Fruit fly (Drosophila melanogaster) whole organism, wandering third instar larva: Measurements from ENCODE around the gene mRNA-cap.
A peak's percentile ranks its signal among the peaks of the same experiment; 100 is the strongest.

Experiments
- Abd-B ChIP-seq: fragments of >200 bp; optimal IDR thresholded peaks from 2 replicates; lab custom pipeline; 2017; ENCODE audit warnings: missing biosample characterization, missing genetic modification characterization
- CG32264 ChIP-seq: fragments of 200-800 bp; sonication (Bioruptor generic); optimal IDR thresholded peaks from 2 replicates; lab custom pipeline; 2016; ENCODE audit warnings: missing biosample characterization, missing genetic modification characterization
- CG9705 ChIP-seq: fragments of 200-800 bp; sonication (Bioruptor generic); optimal IDR thresholded peaks from 2 replicates; lab custom pipeline; 2018; ENCODE audit warnings: missing biosample characterization, mild to moderate bottlenecking, missing genetic modification characterization
- CrebA ChIP-seq: fragments of 200-800 bp; sonication (Bioruptor generic); optimal IDR thresholded peaks from 2 replicates; lab custom pipeline; 2016; ENCODE audit warnings: missing biosample characterization, mild to moderate bottlenecking, missing genetic modification characterization, borderline replicate concordance
- Dfd ChIP-seq: fragments of >200 bp; optimal IDR thresholded peaks from 2 replicates; lab custom pipeline; 2017; ENCODE audit warnings: missing biosample characterization, missing genetic modification characterization
- Dif ChIP-seq: fragments of 200-275, 200-300 bp; sonication (Bioruptor generic); optimal IDR thresholded peaks from 2 replicates; lab custom pipeline; 2018; ENCODE audit warnings: missing biosample characterization, missing genetic modification characterization; ENCODE audit not compliant: partially characterized antibody
- GATAd ChIP-seq: sonication (Bioruptor generic); optimal IDR thresholded peaks from 2 replicates; lab custom pipeline; 2016; ENCODE audit warnings: missing biosample characterization, missing genetic modification characterization
- HLH106 ChIP-seq: fragments of 200-800 bp; optimal IDR thresholded peaks from 3 replicates; lab custom pipeline; 2019; ENCODE audit warnings: missing biosample characterization, mild to moderate bottlenecking, missing genetic modification characterization, moderate library complexity
- Hnf4 ChIP-seq: fragments of 200-800 bp; sonication (Bioruptor generic); optimal IDR thresholded peaks from 2 replicates; lab custom pipeline; 2016; ENCODE audit warnings: missing biosample characterization, mild to moderate bottlenecking, missing genetic modification characterization
- Hr78 ChIP-seq: fragments of >200 bp; optimal IDR thresholded peaks from 2 replicates; lab custom pipeline; 2017; ENCODE audit warnings: missing biosample characterization, missing genetic modification characterization
- Hr83 ChIP-seq: fragments of 200-300 bp; sonication (Bioruptor generic); optimal IDR thresholded peaks from 2 replicates; lab custom pipeline; 2016; ENCODE audit warnings: missing biosample characterization, mild to moderate bottlenecking, missing genetic modification characterization, moderate library complexity; ENCODE audit not compliant: poor library complexity, severe bottlenecking
- Jra ChIP-seq: sonication (Bioruptor generic); optimal IDR thresholded peaks from 2 replicates; lab custom pipeline; 2016; ENCODE audit warnings: missing biosample characterization, missing genetic modification characterization
- Mio ChIP-seq: sonication (Bioruptor generic); optimal IDR thresholded peaks from 2 replicates; lab custom pipeline; 2016; ENCODE audit warnings: missing biosample characterization, missing genetic modification characterization
- Myc ChIP-seq: fragments of >200 bp; optimal IDR thresholded peaks from 2 replicates; lab custom pipeline; 2017
- N ChIP-seq: fragments of >200 bp; optimal IDR thresholded peaks from 2 replicates; lab custom pipeline; 2018; ENCODE audit warnings: missing biosample characterization, missing external identifiers, missing genetic modification characterization
- OdsH ChIP-seq: fragments of 200-800 bp; sonication (Bioruptor generic); optimal IDR thresholded peaks from 2 replicates; lab custom pipeline; 2016; ENCODE audit warnings: missing biosample characterization, mild to moderate bottlenecking, missing genetic modification characterization
- Rel ChIP-seq, 2 experiments: fragments of 200-800 bp; sonication (Bioruptor generic) in 1 of 2; optimal IDR thresholded peaks; 2 replicates in 1 of 2; 3 replicates in 1 of 2; lab custom pipeline; 2016 to 2019; ENCODE audit warnings: mild to moderate bottlenecking in 2 of 2, missing biosample characterization in 2 of 2, missing genetic modification characterization in 2 of 2, moderate library complexity in 1 of 2
- Sp1 ChIP-seq: fragments of 200-800 bp; sonication (Bioruptor generic); optimal IDR thresholded peaks from 3 replicates; lab custom pipeline; 2019; ENCODE audit warnings: missing biosample characterization, mild to moderate bottlenecking, missing genetic modification characterization, moderate library complexity
- Vsx2 ChIP-seq: fragments of 200-300, 225-300 bp; sonication (Bioruptor generic); optimal IDR thresholded peaks from 2 replicates; lab custom pipeline; 2018; ENCODE audit warnings: missing biosample characterization, missing genetic modification characterization; ENCODE audit not compliant: partially characterized antibody
- br ChIP-seq: fragments of 200-800 bp; sonication (Bioruptor generic); optimal IDR thresholded peaks from 2 replicates; lab custom pipeline; 2016; ENCODE audit warnings: missing biosample characterization, missing genetic modification characterization
- brk ChIP-seq: fragments of 200-800 bp; sonication (Bioruptor generic); optimal IDR thresholded peaks from 2 replicates; lab custom pipeline; 2016; ENCODE audit warnings: missing biosample characterization, mild to moderate bottlenecking, missing genetic modification characterization
- dl ChIP-seq, 2 experiments: fragments of 175-275, 200-275 bp in 1 of 2; fragments of 200-275 bp in 1 of 2; sonication (Bioruptor generic); optimal IDR thresholded peaks; lab custom pipeline; 2018; ENCODE audit warnings: mild to moderate bottlenecking in 2 of 2, missing biosample characterization in 2 of 2, missing genetic modification characterization in 2 of 2, moderate library complexity in 2 of 2; ENCODE audit not compliant: partially characterized antibody in 2 of 2, insufficient read depth in 1 of 2
- dmrt93B ChIP-seq: fragments of 200-800 bp; sonication (Bioruptor generic); optimal IDR thresholded peaks from 2 replicates; lab custom pipeline; 2018; ENCODE audit warnings: missing biosample characterization, mild to moderate bottlenecking, missing genetic modification characterization
- dsf ChIP-seq: sonication (Bioruptor generic); optimal IDR thresholded peaks from 2 replicates; lab custom pipeline; 2016; ENCODE audit warnings: missing biosample characterization, missing genetic modification characterization, borderline replicate concordance
- ey ChIP-seq: fragments of 200-800 bp; sonication (Bioruptor generic); optimal IDR thresholded peaks from 2 replicates; lab custom pipeline; 2016; ENCODE audit warnings: missing biosample characterization, missing genetic modification characterization
- foxo ChIP-seq, 2 experiments: fragments of 200-800 bp; sonication (Bioruptor generic); optimal IDR thresholded peaks; 2 replicates in 1 of 2; 3 replicates in 1 of 2; lab custom pipeline; 2016 to 2017; ENCODE audit warnings: missing biosample characterization in 2 of 2, missing genetic modification characterization in 2 of 2
- fru ChIP-seq: fragments of 200-800 bp; sonication (Bioruptor generic); optimal IDR thresholded peaks from 3 replicates; lab custom pipeline; 2016; ENCODE audit warnings: missing biosample characterization, mild to moderate bottlenecking, missing genetic modification characterization
- h ChIP-seq: fragments of 200-800 bp; sonication (Bioruptor generic); optimal IDR thresholded peaks from 3 replicates; lab custom pipeline; 2016; ENCODE audit warnings: missing biosample characterization, mild to moderate bottlenecking, missing genetic modification characterization
- jim ChIP-seq: fragments of 175-275, 200-325 bp; sonication (Bioruptor generic); optimal IDR thresholded peaks from 2 replicates; lab custom pipeline; 2016; ENCODE audit warnings: missing biosample characterization, mild to moderate bottlenecking, missing genetic modification characterization
- lola ChIP-seq: fragments of >200 bp; optimal IDR thresholded peaks from 2 replicates; lab custom pipeline; 2017; ENCODE audit warnings: missing biosample characterization, missing genetic modification characterization
- pan ChIP-seq: fragments of >200 bp; optimal IDR thresholded peaks from 2 replicates; lab custom pipeline; 2017
- rgr ChIP-seq: fragments of 200-800 bp; sonication (Bioruptor generic); optimal IDR thresholded peaks from 3 replicates; lab custom pipeline; 2016; ENCODE audit warnings: missing biosample characterization, mild to moderate bottlenecking, missing genetic modification characterization
- sage ChIP-seq: fragments of 200-800 bp; sonication (Bioruptor generic); optimal IDR thresholded peaks from 2 replicates; lab custom pipeline; 2016; ENCODE audit warnings: missing biosample characterization, mild to moderate bottlenecking, missing genetic modification characterization
- sv ChIP-seq: fragments of 200-800 bp; sonication (Bioruptor generic); optimal IDR thresholded peaks from 3 replicates; lab custom pipeline; 2016; ENCODE audit warnings: missing biosample characterization, missing genetic modification characterization
- tai ChIP-seq: sonication (Bioruptor generic); optimal IDR thresholded peaks from 2 replicates; lab custom pipeline; 2016; ENCODE audit warnings: missing biosample characterization, missing genetic modification characterization
- usp ChIP-seq: fragments of >200 bp; optimal IDR thresholded peaks from 2 replicates; lab custom pipeline; 2017; ENCODE audit warnings: missing biosample characterization, missing genetic modification characterization
- woc ChIP-seq: sonication (Bioruptor generic); optimal IDR thresholded peaks from 2 replicates; lab custom pipeline; 2016; ENCODE audit warnings: missing biosample characterization, mild to moderate bottlenecking, missing genetic modification characterization

mRNA-cap gene

DNA sequence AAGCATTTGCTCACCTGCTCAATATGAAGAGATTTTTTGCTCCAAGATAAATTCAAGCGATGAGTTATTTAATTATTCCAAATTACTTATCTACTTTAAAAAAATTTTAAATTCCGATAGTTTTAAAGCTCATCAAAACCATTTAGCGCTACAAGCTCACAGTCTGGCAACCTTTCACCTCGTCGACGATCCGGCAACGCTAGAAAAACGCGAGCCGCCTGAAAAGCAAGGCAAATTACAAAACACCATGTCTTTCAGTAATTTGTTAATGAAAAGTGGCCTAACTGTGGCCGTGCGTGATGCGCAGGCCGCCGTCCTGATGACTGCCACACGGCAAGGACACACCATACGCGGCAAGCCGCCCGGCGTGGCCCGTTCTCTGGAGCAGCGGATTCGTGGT, 16.5 kb downstream of the mRNA-cap start, which contains the start of gene mRpL38:
Gene mRpL38 (plus strand): TSS at position 197 of the 400 bp plus-strand sequence.
- TF ChIP-seq HLH106 (no peak), Hnf4 (GFP tag; lab: Kevin White, UChicago) (no peak), Rel (GFP tag; optimal IDR thresholded peaks at IDR 0.05; lab: Kevin White, UChicago) (no peak), Rel (tag; optimal IDR thresholded peaks at IDR 0.05; lab: Kevin White, UChicago) (no peak), dl (GFP tag; optimal IDR thresholded peaks at IDR 0.05; lab: Kevin White, UChicago; ENCODE audit: insufficient read depth in 1 of 2, partially characterized antibody in 2 of 2) (no peak), Jra (no peak), fru (GFP tag; lab: Kevin White, UChicago) (no peak), Dif (GFP tag; lab: Kevin White, UChicago) (no peak), CG9705 (GFP tag; lab: Kevin White, UChicago) (no peak), lola (GFP tag; lab: Kevin White, UChicago) (no peak), dsf (GFP tag; lab: Kevin White, UChicago) (no peak), GATAd (GFP tag; lab: Kevin White, UChicago) (no peak), Vsx2 (GFP tag; lab: Kevin White, UChicago) (no peak), br (GFP tag; lab: Kevin White, UChicago) (no peak), usp (GFP tag; lab: Kevin White, UChicago) (no peak), Abd-B (GFP tag; lab: Kevin White, UChicago) (no peak), ey (GFP tag; lab: Kevin White, UChicago) (no peak)

dm6 chrX:14225665-14226064, 17.0 kb downstream of the mRNA-cap start, which contains the start of gene CG11674:
TSS of gene CG11674 (minus strand) at chrX:14225879.
- no peak for TF ChIP-seq Sp1
- TF ChIP-seq, all 38 proteins: peak for 0

- TF ChIP-seq sv (GFP tag; lab: Kevin White, UChicago) (no peak), br (GFP tag; lab: Kevin White, UChicago) (no peak), tai (GFP tag; lab: Kevin White, UChicago) (no peak), jim (GFP tag; lab: Kevin White, UChicago) (no peak), Mio (GFP tag; lab: Kevin White, UChicago) (no peak), woc (GFP tag; lab: Kevin White, UChicago) (no peak), CG9705 (GFP tag; lab: Kevin White, UChicago) (no peak), Dfd (GFP tag; lab: Kevin White, UChicago) (no peak), Myc (lab: Kevin White, UChicago) (no peak), HLH106 (no peak), OdsH (GFP tag; lab: Kevin White, UChicago) (no peak)
These were observed 20.6 kb downstream of the mRNA-cap start for dm6 chrX:14221995-14222394.

- no peak for TF ChIP-seq brk
- TF ChIP-seq Jra, result no peak
- no peak for TF ChIP-seq Hnf4 (GFP tag; lab: Kevin White, UChicago)
- TF ChIP-seq Hr83, result no peak
- no peak for TF ChIP-seq CG32264 (GFP tag; lab: Kevin White, UChicago)
- TF ChIP-seq GATAd (GFP tag; lab: Kevin White, UChicago), result no peak
- no peak for TF ChIP-seq Dfd (GFP tag; lab: Kevin White, UChicago)
- no peak for TF ChIP-seq br (GFP tag; lab: Kevin White, UChicago)
- TF ChIP-seq sage, result no peak
- TF ChIP-seq dsf (GFP tag; lab: Kevin White, UChicago), result no peak
These were observed 21.4 kb downstream of the mRNA-cap start for dm6 chrX:14221182-14221581.

DNA sequence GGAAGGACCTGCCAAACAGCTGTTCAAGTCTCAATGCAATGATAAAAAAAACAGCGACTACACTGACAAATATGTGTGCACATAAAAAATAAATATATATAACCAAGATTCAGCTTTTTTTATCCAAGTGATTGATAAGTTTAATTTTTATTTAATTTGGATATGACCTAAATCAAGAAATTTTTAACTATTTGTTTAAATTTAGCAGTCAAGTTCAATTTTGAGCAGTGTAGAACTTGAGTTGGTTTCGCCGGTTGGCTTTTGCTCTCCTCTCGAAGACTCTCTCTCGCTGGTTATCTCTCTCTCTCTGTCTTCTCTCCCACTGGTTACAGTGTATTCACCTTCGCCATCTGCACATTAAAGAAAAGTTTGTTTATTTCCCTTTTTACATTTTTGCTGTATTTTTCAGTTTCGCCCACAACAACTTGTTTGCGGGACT, 24.6 kb downstream of the mRNA-cap start:
- TF ChIP-seq CG9705 (GFP tag; lab: Kevin White, UChicago) (peak; percentile 92), OdsH (GFP tag; lab: Kevin White, UChicago) (peak; percentile 97), pan (lab: Kevin White, UChicago) (no peak), dl (GFP tag; optimal IDR thresholded peaks at IDR 0.05; lab: Kevin White, UChicago; ENCODE audit: insufficient read depth in 1 of 2, partially characterized antibody in 2 of 2) (no peak), br (GFP tag; lab: Kevin White, UChicago) (peak; percentile 94), ey (GFP tag; lab: Kevin White, UChicago) (peak; percentile 93), CG32264 (GFP tag; lab: Kevin White, UChicago) (peak; percentile 79), dmrt93B (GFP tag; lab: Kevin White, UChicago) (peak; percentile 93), fru (GFP tag; lab: Kevin White, UChicago) (peak; percentile 97), woc (GFP tag; lab: Kevin White, UChicago) (peak; percentile 90), rgr (peak; percentile 97), jim (GFP tag; lab: Kevin White, UChicago) (no peak), Dfd (GFP tag; lab: Kevin White, UChicago) (peak; percentile 94), Myc (lab: Kevin White, UChicago) (no peak), lola (GFP tag; lab: Kevin White, UChicago) (no peak), Vsx2 (GFP tag; lab: Kevin White, UChicago) (no peak), Rel (GFP tag; optimal IDR thresholded peaks at IDR 0.05; lab: Kevin White, UChicago) (peak; percentile 75), Rel (tag; optimal IDR thresholded peaks at IDR 0.05; lab: Kevin White, UChicago) (peak; percentile 84), dsf (GFP tag; lab: Kevin White, UChicago) (peak; percentile 70), CrebA (GFP tag; lab: Kevin White, UChicago) (peak; percentile 92), GATAd (GFP tag; lab: Kevin White, UChicago) (peak; percentile 54), Hr83 (no peak), h (GFP tag; lab: Kevin White, UChicago) (peak; percentile 98), sage (peak; percentile 95), Hr78 (no peak), N (no peak), brk (peak; percentile 92), Dif (GFP tag; lab: Kevin White, UChicago) (peak; percentile 50), foxo (GFP tag; optimal IDR thresholded peaks at IDR 0.05; lab: Kevin White, UChicago) (peak; percentile 32 to 98)
